Worm (Caenorhabditis elegans) whole organism, mixed stage, embryonic: ENCODE results near the gene dyla-1.

ENCODE experiments used
- M03D4.4 ChIP-seq: sonication (generic microtip); optimal IDR thresholded peaks from 2 replicates; lab custom pipeline; 2017; ENCODE audit warnings: mild to moderate bottlenecking, missing genetic modification characterization, missing compliant biosample characterization
- blmp-1 ChIP-seq: fragments of 150-350 bp; optimal IDR thresholded peaks from 2 replicates; lab custom pipeline; 2014; ENCODE audit warnings: missing biosample characterization, missing genetic modification characterization
- ceh-39 ChIP-seq: fragments of 150-350 bp; optimal IDR thresholded peaks from 2 replicates; lab custom pipeline; 2014; ENCODE audit warnings: missing biosample characterization, missing genetic modification characterization
- ceh-43 ChIP-seq: fragments of 200-800 bp; sonication (Bioruptor generic); optimal IDR thresholded peaks from 2 replicates; lab custom pipeline; 2018; ENCODE audit warnings: mild to moderate bottlenecking, missing genetic modification characterization, moderate library complexity, missing compliant biosample characterization
- ceh-83 ChIP-seq: fragments of 200-800 bp; sonication (Bioruptor generic); optimal IDR thresholded peaks from 2 replicates; lab custom pipeline; 2018; ENCODE audit warnings: mild to moderate bottlenecking, missing genetic modification characterization, missing compliant biosample characterization
- ces-1 ChIP-seq: fragments of 150-350 bp; optimal IDR thresholded peaks from 2 replicates; lab custom pipeline; 2014; ENCODE audit warnings: missing biosample characterization, missing genetic modification reagents, missing genetic modification characterization
- cnd-1 ChIP-seq: fragments of 200-800 bp; sonication (Bioruptor generic); optimal IDR thresholded peaks from 2 replicates; lab custom pipeline; 2018; ENCODE audit warnings: mild to moderate bottlenecking, missing genetic modification characterization, missing compliant biosample characterization
- drap-1 ChIP-seq: fragments of 200-800 bp; sonication (Bioruptor generic); optimal IDR thresholded peaks from 3 replicates; lab custom pipeline; 2018; ENCODE audit warnings: mild to moderate bottlenecking, missing genetic modification characterization, missing compliant biosample characterization
- elt-1 ChIP-seq: sonication (generic microtip); optimal IDR thresholded peaks from 2 replicates; lab custom pipeline; 2017; ENCODE audit warnings: missing genetic modification characterization, mild to moderate bottlenecking, missing compliant biosample characterization, antibody characterized with exemption, moderate library complexity, borderline replicate concordance; ENCODE audit not compliant: insufficient read depth
- flh-1 ChIP-seq: fragments of 200-800 bp; sonication (Bioruptor generic); optimal IDR thresholded peaks from 2 replicates; lab custom pipeline; 2018; ENCODE audit warnings: mild to moderate bottlenecking, missing genetic modification characterization, moderate library complexity, missing compliant biosample characterization
- ham-2 ChIP-seq: fragments of 200-800 bp; sonication (Bioruptor generic); optimal IDR thresholded peaks from 2 replicates; lab custom pipeline; 2018; ENCODE audit warnings: mild to moderate bottlenecking, missing genetic modification characterization, missing compliant biosample characterization
- hlh-1 ChIP-seq: fragments of 150-350 bp; optimal IDR thresholded peaks from 2 replicates; lab custom pipeline; 2014; ENCODE audit warnings: missing biosample characterization, missing genetic modification reagents, missing genetic modification characterization
- lin-13 ChIP-seq: fragments of 150-350 bp; optimal IDR thresholded peaks from 2 replicates; lab custom pipeline; 2014; ENCODE audit warnings: missing biosample characterization, missing genetic modification characterization
- lin-32 ChIP-seq: fragments of 200-800 bp; sonication (Bioruptor generic); optimal IDR thresholded peaks from 2 replicates; lab custom pipeline; 2018; ENCODE audit warnings: mild to moderate bottlenecking, missing genetic modification characterization, missing compliant biosample characterization
- lsy-2 ChIP-seq: fragments of 150-350 bp; optimal IDR thresholded peaks from 2 replicates; lab custom pipeline; 2014; ENCODE audit warnings: missing biosample characterization, missing genetic modification characterization
- mab-5 ChIP-seq: fragments of 150-350 bp; optimal IDR thresholded peaks from 2 replicates; lab custom pipeline; 2014; ENCODE audit warnings: missing biosample characterization, missing genetic modification characterization
- mep-1 ChIP-seq: fragments of 150-350 bp; optimal IDR thresholded peaks from 2 replicates; lab custom pipeline; 2017; ENCODE audit warnings: missing biosample characterization, missing genetic modification reagents, missing genetic modification characterization, inconsistent platforms
- mls-2 ChIP-seq: sonication (generic microtip); optimal IDR thresholded peaks from 2 replicates; lab custom pipeline; 2016; ENCODE audit warnings: mild to moderate bottlenecking, missing genetic modification characterization, moderate library complexity, missing compliant biosample characterization
- nhr-12 ChIP-seq: fragments of 150-350 bp; optimal IDR thresholded peaks from 2 replicates; lab custom pipeline; 2014; ENCODE audit warnings: missing biosample characterization, missing genetic modification characterization
- nhr-2 ChIP-seq: fragments of 150-350 bp; optimal IDR thresholded peaks from 2 replicates; lab custom pipeline; 2014; ENCODE audit warnings: missing biosample characterization, missing genetic modification characterization
- nhr-237 ChIP-seq: fragments of 150-350 bp; optimal IDR thresholded peaks from 2 replicates; lab custom pipeline; 2014; ENCODE audit warnings: missing biosample characterization, missing genetic modification characterization
- nhr-28 ChIP-seq: fragments of 150-350 bp; optimal IDR thresholded peaks from 2 replicates; lab custom pipeline; 2014; ENCODE audit warnings: missing biosample characterization, missing genetic modification characterization
- pha-4 ChIP-seq: fragments of 150-350 bp; optimal IDR thresholded peaks from 2 replicates; lab custom pipeline; 2018; ENCODE audit warnings: missing biosample characterization, missing genetic modification reagents, missing genetic modification characterization
- sem-2 ChIP-seq: fragments of 200-800 bp; sonication (Bioruptor generic); optimal IDR thresholded peaks from 2 replicates; lab custom pipeline; 2018; ENCODE audit warnings: mild to moderate bottlenecking, missing genetic modification characterization, missing compliant biosample characterization
- snpc-4 ChIP-seq: fragments of 150-350 bp; optimal IDR thresholded peaks from 2 replicates; lab custom pipeline; 2014; ENCODE audit warnings: missing biosample characterization, missing genetic modification characterization
- tbx-8 ChIP-seq: fragments of 200-800 bp; sonication (Bioruptor generic); optimal IDR thresholded peaks from 2 replicates; lab custom pipeline; 2018; ENCODE audit warnings: mild to moderate bottlenecking, missing genetic modification characterization, moderate library complexity, missing compliant biosample characterization
- unc-120 ChIP-seq: sonication (generic microtip); optimal IDR thresholded peaks from 2 replicates; lab custom pipeline; 2017; ENCODE audit warnings: missing genetic modification characterization, missing compliant biosample characterization; ENCODE audit not compliant: poor library complexity, severe bottlenecking
- unc-39 ChIP-seq: fragments of 150-350 bp; optimal IDR thresholded peaks from 2 replicates; lab custom pipeline; 2014; ENCODE audit warnings: missing biosample characterization, missing genetic modification characterization
- unc-62 ChIP-seq: fragments of 150-350 bp; optimal IDR thresholded peaks from 2 replicates; lab custom pipeline; 2014; ENCODE audit warnings: missing biosample characterization, missing genetic modification reagents, missing genetic modification characterization
- zip-8 ChIP-seq: fragments of 150-350 bp; optimal IDR thresholded peaks from 2 replicates; lab custom pipeline; 2014; ENCODE audit warnings: missing biosample characterization, missing genetic modification characterization
- ztf-11 ChIP-seq: fragments of 150-350 bp; optimal IDR thresholded peaks from 2 replicates; lab custom pipeline; 2014; ENCODE audit warnings: missing biosample characterization, missing genetic modification characterization

dyla-1 gene

ce11 chrX:16863320-16863719 lies 22.5 kb downstream of the dyla-1 start:
- no peak for TF ChIP-seq unc-120 (tag; lab: Kevin White, UChicago)
- TF ChIP-seq ceh-83 (GFP tag; lab: Kevin White, UChicago): no peak
- no peak for TF ChIP-seq lsy-2 (tag; lab: Kevin White, UChicago)
- TF ChIP-seq unc-39 (tag; lab: Kevin White, UChicago): no peak
- no peak for TF ChIP-seq M03D4.4
- TF ChIP-seq tbx-8: no peak
- no peak for TF ChIP-seq snpc-4
- TF ChIP-seq nhr-237 (tag; lab: Kevin White, UChicago): no peak
- TF ChIP-seq hlh-1 (tag; lab: Kevin White, UChicago): no peak
- TF ChIP-seq elt-1 (tag; lab: Kevin White, UChicago): no peak
- TF ChIP-seq sem-2 (GFP tag; lab: Kevin White, UChicago): no peak
- no peak for TF ChIP-seq ceh-43 (GFP tag; lab: Kevin White, UChicago)
- TF ChIP-seq zip-8 (tag; lab: Kevin White, UChicago): no peak
- no peak for TF ChIP-seq mls-2 (tag; lab: Kevin White, UChicago)
- no peak for TF ChIP-seq flh-1 (GFP tag; lab: Kevin White, UChicago)
- no peak for TF ChIP-seq blmp-1 (tag; lab: Kevin White, UChicago)
- no peak for TF ChIP-seq nhr-12 (tag; lab: Kevin White, UChicago)
- no peak for TF ChIP-seq mep-1 (tag; lab: Kevin White, UChicago)
- TF ChIP-seq unc-62 (GFP tag; lab: Kevin White, UChicago): no peak
- TF ChIP-seq ces-1 (GFP tag; lab: Kevin White, UChicago): no peak

ce11 chrX:16865016-16865415 lies 24.2 kb downstream of the dyla-1 start:
- TF ChIP-seq lsy-2 (tag; lab: Kevin White, UChicago) (no peak), unc-120 (tag; lab: Kevin White, UChicago) (no peak), M03D4.4 (no peak), nhr-12 (tag; lab: Kevin White, UChicago) (no peak)

- TF ChIP-seq tbx-8: no peak
- TF ChIP-seq cnd-1 (tag; lab: Kevin White, UChicago): no peak
- no peak for TF ChIP-seq mab-5 (tag; lab: Kevin White, UChicago)
- TF ChIP-seq sem-2 (GFP tag; lab: Kevin White, UChicago): no peak
- TF ChIP-seq nhr-237 (tag; lab: Kevin White, UChicago): no peak
- TF ChIP-seq snpc-4: no peak
- no peak for TF ChIP-seq drap-1 (GFP tag; lab: Kevin White, UChicago)
- TF ChIP-seq ceh-83 (GFP tag; lab: Kevin White, UChicago): no peak
- TF ChIP-seq, all 35 proteins: peak for 0
These were observed 24.8 kb downstream of the dyla-1 start for ce11 chrX:16865675-16866074.

ce11 chrX:16868931-16869330 lies 28.1 kb downstream of the dyla-1 start, which contains the start of gene aakg-2:
Gene aakg-2 (minus strand): TSS chrX:16869031.
- no peak for TF ChIP-seq ham-2
- no peak for TF ChIP-seq lin-13 (tag; lab: Kevin White, UChicago)
- no peak for TF ChIP-seq pha-4 (tag; lab: Kevin White, UChicago)
- no peak for TF ChIP-seq M03D4.4

ce11 chrX:16871355-16871754 lies 30.5 kb downstream of the dyla-1 start:
- TF ChIP-seq nhr-12 (tag; lab: Kevin White, UChicago): no peak
- no peak for TF ChIP-seq unc-39 (tag; lab: Kevin White, UChicago)
- TF ChIP-seq ceh-43 (GFP tag; lab: Kevin White, UChicago): no peak
- no peak for TF ChIP-seq ztf-11 (tag; lab: Kevin White, UChicago)
- no peak for TF ChIP-seq mls-2 (tag; lab: Kevin White, UChicago)
- TF ChIP-seq nhr-28: no peak
- no peak for TF ChIP-seq lin-32 (GFP tag; lab: Kevin White, UChicago)
- TF ChIP-seq nhr-2: no peak
- no peak for TF ChIP-seq mab-5 (tag; lab: Kevin White, UChicago)
- TF ChIP-seq blmp-1 (tag; lab: Kevin White, UChicago): no peak
- no peak for TF ChIP-seq flh-1 (GFP tag; lab: Kevin White, UChicago)
- no peak for TF ChIP-seq ces-1 (GFP tag; lab: Kevin White, UChicago)
- no peak for TF ChIP-seq mep-1 (tag; lab: Kevin White, UChicago)
- TF ChIP-seq ceh-39: no peak
- TF ChIP-seq, all 35 proteins: peak for 0
